Worm (Caenorhabditis elegans) whole organism, L1 larva: Measurements from ENCODE around the gene prdx-3.

Experiments
- dpl-1 ChIP-seq, 3 experiments: fragments of 150-350 bp in 2 of 3; sonication (generic microtip) in 1 of 3; optimal IDR thresholded peaks; 2 replicates each; lab custom pipeline; 2014 to 2017; ENCODE audit warnings: missing biosample characterization in 3 of 3, missing genetic modification characterization in 3 of 3, missing genetic modification reagents in 3 of 3
- lir-3 ChIP-seq: sonication (generic microtip); optimal IDR thresholded peaks from 2 replicates; lab custom pipeline; 2016; ENCODE audit warnings: mild to moderate bottlenecking, missing genetic modification characterization, moderate library complexity, missing compliant biosample characterization; ENCODE audit not compliant: poor library complexity
- nhr-11 ChIP-seq: fragments of 150-350 bp; optimal IDR thresholded peaks from 2 replicates; lab custom pipeline; 2014; ENCODE audit warnings: missing biosample characterization, missing genetic modification characterization
- unc-86 ChIP-seq: sonication (generic microtip); optimal IDR thresholded peaks from 2 replicates; lab custom pipeline; 2016; ENCODE audit warnings: missing genetic modification characterization, missing compliant biosample characterization

DNA sequence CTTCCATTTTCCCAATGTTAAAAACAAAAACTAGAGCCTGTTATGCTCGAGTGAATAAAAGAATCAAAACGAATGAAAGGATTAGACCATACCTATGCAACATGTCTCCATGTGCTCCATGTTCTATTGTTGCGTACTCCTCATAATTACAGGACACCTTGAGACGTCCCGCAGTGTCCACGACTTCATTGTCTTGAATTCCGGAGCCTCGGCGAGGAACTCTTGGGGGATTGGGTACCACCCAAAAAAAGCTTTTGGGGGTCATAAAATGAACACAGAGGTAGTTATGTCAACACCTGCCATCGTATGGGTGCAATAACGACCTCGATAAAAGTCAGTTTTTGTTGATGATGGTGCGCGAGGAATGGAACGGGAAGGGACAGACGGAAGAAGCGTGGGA, 47.7 kb downstream of the prdx-3 start:
- TF ChIP-seq unc-86 (tag; lab: Kevin White, UChicago) = no peak
- TF ChIP-seq nhr-11 (tag; lab: Kevin White, UChicago) = no peak
- no peak for TF ChIP-seq dpl-1 (GFP tag; optimal IDR thresholded peaks at IDR 0.05; lab: Kevin White, UChicago)
- no peak for TF ChIP-seq lir-3
